Worm (Caenorhabditis elegans): Measurements from ENCODE around the gene ubh-1.

The ubh-1 gene

ce11 chrV:6508703-6509102 is 2.5 kb downstream of the ubh-1 start, which contains the start of gene ubh-3:
Gene ubh-3 (minus strand): TSS chrV:6508803.
- no peak for TF ChIP-seq him-1 (tag; optimal IDR thresholded peaks at IDR 0.05)
- no peak for TF ChIP-seq dao-5 (tag; optimal IDR thresholded peaks at IDR 0.05)
- no peak for TF ChIP-seq W03F9.2 (tag; optimal IDR thresholded peaks at IDR 0.05)

- TF ChIP-seq W03F9.2 (tag; optimal IDR thresholded peaks at IDR 0.05) (no peak), dao-5 (tag; optimal IDR thresholded peaks at IDR 0.05) (no peak)
These were observed 4.8 kb downstream of the ubh-1 start for ce11 chrV:6506238-6506956.

DNA sequence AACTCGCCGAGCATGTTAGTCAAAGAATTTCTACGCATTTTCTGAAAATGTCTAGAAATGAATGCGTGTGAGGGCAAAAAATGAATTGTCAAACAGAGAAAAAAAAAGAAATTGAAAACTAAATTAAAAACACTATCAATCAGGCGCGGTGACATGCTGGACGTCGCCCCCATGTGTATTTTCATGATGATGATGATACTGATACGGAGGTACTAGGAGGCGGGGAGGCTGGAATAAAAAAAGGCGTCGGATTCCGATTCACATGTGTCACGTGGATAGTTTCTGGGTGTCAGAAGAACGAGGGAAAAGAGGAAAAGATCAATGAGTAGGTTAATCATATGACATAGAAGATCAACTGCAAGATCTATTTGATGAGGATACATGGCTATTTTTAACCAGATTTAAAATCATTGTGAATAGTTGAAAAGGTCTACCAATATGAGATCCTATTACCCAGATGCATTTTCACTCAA is 5.8 kb downstream of the ubh-1 start, which contains the start of gene W01A11.7:
Gene W01A11.7, minus strand, starts transcription at position 51 of the 473 bp plus-strand sequence.
- TF ChIP-seq dao-5 (tag; optimal IDR thresholded peaks at IDR 0.05) (no peak), him-1 (tag; optimal IDR thresholded peaks at IDR 0.05) (no peak), W03F9.2 (tag; optimal IDR thresholded peaks at IDR 0.05) (no peak)

- TF ChIP-seq W03F9.2 (tag; optimal IDR thresholded peaks at IDR 0.05) (no peak), him-1 (tag; optimal IDR thresholded peaks at IDR 0.05) (no peak), dao-5 (tag; optimal IDR thresholded peaks at IDR 0.05) (no peak)
These were observed 6.9 kb downstream of the ubh-1 start, which contains the start of gene moc-2 for ce11 chrV:6504131-6504827. Gene moc-2 (minus strand): TSS chrV:6504181.

DNA sequence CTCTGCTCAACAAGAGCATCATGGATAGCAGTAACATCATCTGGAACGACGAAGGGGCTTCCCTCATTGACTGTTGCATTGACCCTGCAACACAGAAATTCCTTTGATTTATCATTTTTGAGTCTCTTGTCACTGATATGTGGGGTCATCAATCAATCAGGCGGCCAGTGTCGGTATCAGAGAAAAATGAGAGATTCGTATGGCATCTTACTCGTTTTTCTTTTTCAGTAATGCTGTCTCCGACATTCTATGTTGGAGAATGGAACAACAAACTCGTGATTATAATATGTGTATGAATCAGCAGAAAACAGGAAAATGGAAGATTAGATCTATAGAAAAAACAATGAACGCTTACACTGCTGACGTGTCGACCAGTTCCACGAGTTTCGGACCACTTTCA is 8.1 kb downstream of the ubh-1 start:
- TF ChIP-seq dao-5 (tag; optimal IDR thresholded peaks at IDR 0.05) = no peak
- TF ChIP-seq him-1 (tag; optimal IDR thresholded peaks at IDR 0.05) = no peak
- no peak for TF ChIP-seq W03F9.2 (tag; optimal IDR thresholded peaks at IDR 0.05)

DNA sequence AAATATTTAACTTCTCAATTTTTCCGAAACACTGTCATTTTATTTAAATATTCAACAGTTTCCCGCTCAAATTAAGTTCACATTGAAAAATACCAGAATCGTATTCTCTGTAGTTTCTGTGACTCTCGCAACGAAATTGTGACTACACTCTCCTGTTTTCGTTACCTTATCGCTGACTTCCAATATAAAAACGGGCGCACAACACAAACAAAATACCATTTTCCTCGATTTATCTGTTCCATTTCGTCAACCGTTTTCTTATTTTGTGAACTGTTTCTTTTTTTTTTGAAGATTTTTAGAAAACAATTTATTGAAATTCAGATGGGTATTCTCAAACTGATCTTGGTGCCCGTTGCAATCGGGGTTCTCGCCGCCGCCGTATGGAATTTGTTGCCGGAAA is 12.3 kb downstream of the ubh-1 start, which contains the start of gene W01A11.1:
Gene W01A11.1, plus strand, starts transcription at position 322 of the 400 bp plus-strand sequence.
- no peak for TF ChIP-seq W03F9.2 (tag; optimal IDR thresholded peaks at IDR 0.05)
- no peak for TF ChIP-seq dao-5 (tag; optimal IDR thresholded peaks at IDR 0.05)
- no peak for TF ChIP-seq him-1 (tag; optimal IDR thresholded peaks at IDR 0.05)

DNA sequence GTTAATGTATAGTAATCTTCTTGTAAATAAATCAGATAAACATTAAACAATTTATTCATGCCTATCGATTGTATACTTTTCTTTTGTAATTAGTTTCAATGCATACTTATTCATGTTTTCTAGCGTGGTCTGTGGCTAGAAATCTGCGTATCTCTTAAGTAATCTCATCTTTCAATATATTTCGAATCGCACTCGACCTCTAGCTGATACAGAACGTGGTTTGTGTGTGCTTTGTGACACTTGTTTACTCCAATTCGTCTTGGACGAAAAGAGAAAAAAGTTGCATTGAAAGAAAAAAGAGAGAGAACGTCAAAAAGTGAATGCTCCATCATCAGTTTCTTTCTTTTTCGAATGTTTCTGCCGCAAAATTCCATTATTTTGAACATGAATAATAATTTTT is 12.8 kb downstream of the ubh-1 start:
- TF ChIP-seq W03F9.2 (tag; optimal IDR thresholded peaks at IDR 0.05) (no peak), him-1 (tag; optimal IDR thresholded peaks at IDR 0.05) (no peak), dao-5 (tag; optimal IDR thresholded peaks at IDR 0.05) (no peak)

ce11 chrV:6496611-6497158 is 14.5 kb downstream of the ubh-1 start, which contains the start of gene dgtr-1:
Gene dgtr-1 (plus strand): TSS chrV:6497108.
- TF ChIP-seq him-1 (tag; optimal IDR thresholded peaks at IDR 0.05) = no peak
- peak; percentile 23 for TF ChIP-seq W03F9.2 (tag; optimal IDR thresholded peaks at IDR 0.05)
- TF ChIP-seq dao-5 (tag; optimal IDR thresholded peaks at IDR 0.05) = no peak

- no peak for TF ChIP-seq W03F9.2 (tag; optimal IDR thresholded peaks at IDR 0.05)
- no peak for TF ChIP-seq him-1 (tag; optimal IDR thresholded peaks at IDR 0.05)
- TF ChIP-seq dao-5 (tag; optimal IDR thresholded peaks at IDR 0.05) = no peak
These were observed 15.9 kb downstream of the ubh-1 start for ce11 chrV:6495353-6495752.

- TF ChIP-seq him-1 (tag; optimal IDR thresholded peaks at IDR 0.05) (no peak), W03F9.2 (tag; optimal IDR thresholded peaks at IDR 0.05) (no peak), dao-5 (tag; optimal IDR thresholded peaks at IDR 0.05) (no peak)
These were observed 17.4 kb downstream of the ubh-1 start, which contains the start of gene cpt-6 for ce11 chrV:6493821-6494220. Gene cpt-6 (minus strand): TSS chrV:6493921.

ce11 chrV:6492497-6492896 is 18.7 kb downstream of the ubh-1 start:
- no peak for TF ChIP-seq dao-5 (tag; optimal IDR thresholded peaks at IDR 0.05)
- TF ChIP-seq W03F9.2 (tag; optimal IDR thresholded peaks at IDR 0.05) = no peak
- TF ChIP-seq him-1 (tag; optimal IDR thresholded peaks at IDR 0.05) = no peak

DNA sequence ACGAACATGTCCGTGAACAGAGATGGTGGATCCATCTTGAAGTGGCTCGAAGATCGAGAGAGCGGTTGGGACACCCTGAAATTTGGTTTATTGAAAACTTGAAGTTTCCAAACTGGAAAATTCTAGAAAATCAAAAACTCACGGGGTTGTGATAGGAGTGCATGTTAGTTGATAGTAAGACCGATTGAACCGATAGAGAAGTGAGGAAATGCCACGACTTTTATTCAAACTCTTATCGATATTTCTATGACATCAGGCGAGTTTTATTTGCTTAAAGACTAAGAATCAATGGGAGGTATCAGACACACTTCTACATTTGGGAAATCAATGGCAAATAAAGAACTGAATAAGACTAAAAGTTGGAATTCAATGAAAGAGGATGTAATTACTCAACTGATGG is 22.4 kb downstream of the ubh-1 start, which contains the start of gene lec-10:
Gene lec-10, minus strand, starts transcription at position 272 of the 400 bp plus-strand sequence.
- TF ChIP-seq him-1 (tag; optimal IDR thresholded peaks at IDR 0.05) = no peak

DNA sequence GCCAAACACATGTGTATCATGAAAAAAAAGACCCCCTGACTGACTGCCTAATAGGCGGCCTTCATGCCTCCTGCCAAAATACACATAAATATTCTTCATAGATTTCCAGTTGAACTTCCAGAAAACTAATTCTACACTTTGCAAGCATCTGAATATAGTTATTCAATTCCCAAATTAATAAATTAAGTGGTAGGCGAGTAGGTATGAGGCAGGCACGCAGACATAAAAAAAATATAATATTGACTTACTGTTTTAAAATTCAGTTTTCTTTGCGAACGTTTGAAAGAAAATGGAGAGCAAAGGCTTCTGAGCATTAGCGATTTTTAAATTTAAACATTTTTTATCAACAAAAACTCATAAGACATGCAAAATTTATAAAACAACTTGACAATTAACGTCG is 23.3 kb downstream of the ubh-1 start:
- TF ChIP-seq dao-5 (tag; optimal IDR thresholded peaks at IDR 0.05) (no peak), W03F9.2 (tag; optimal IDR thresholded peaks at IDR 0.05) (no peak), him-1 (tag; optimal IDR thresholded peaks at IDR 0.05) (no peak)

- TF ChIP-seq W03F9.2 (tag; optimal IDR thresholded peaks at IDR 0.05) (no peak), him-1 (tag; optimal IDR thresholded peaks at IDR 0.05) (no peak), dao-5 (tag; optimal IDR thresholded peaks at IDR 0.05) (no peak)
These were observed 26.1 kb downstream of the ubh-1 start for ce11 chrV:6485109-6485508.

Data from whole organism, L4/young adult.